Fruit fly (Drosophila melanogaster) whole organism, embryonic: ENCODE data around the gene CG12299.

Experiments
- Asciz ChIP-seq: fragments of 200-800 bp; sonication (Bioruptor generic); optimal IDR thresholded peaks from 2 replicates; lab custom pipeline; 2017; ENCODE audit warnings: missing biosample characterization, mild to moderate bottlenecking, missing genetic modification characterization, missing genetic modification reagents
- Bteb2 ChIP-seq: fragments of 200-800 bp; sonication (Bioruptor generic); optimal IDR thresholded peaks from 2 replicates; lab custom pipeline; 2016; ENCODE audit warnings: missing biosample characterization, missing genetic modification characterization
- CG10267 ChIP-seq: fragments of 200-800 bp; sonication (Bioruptor generic); optimal IDR thresholded peaks from 2 replicates; lab custom pipeline; 2018; ENCODE audit warnings: missing biosample characterization, mild to moderate bottlenecking, missing genetic modification characterization, moderate library complexity
- CG10321 ChIP-seq: fragments of 200-800 bp; sonication (Bioruptor generic); IDR thresholded peaks from 2 replicates; pipeline ENCODE4 v1.3.6; 2022; ENCODE audit warnings: missing biosample characterization, missing genetic modification characterization
- CG11456 ChIP-seq: fragments of 200-800 bp; sonication (Bioruptor generic); IDR thresholded peaks from 3 replicates; pipeline ENCODE4 v1.3.6; 2022; ENCODE audit warnings: missing biosample characterization, missing genetic modification characterization
- CG12391 ChIP-seq: fragments of 200-800 bp; sonication (Bioruptor generic); optimal IDR thresholded peaks from 3 replicates; lab custom pipeline; 2018; ENCODE audit warnings: missing biosample characterization, mild to moderate bottlenecking, missing genetic modification characterization, moderate library complexity
- CG14667 ChIP-seq: fragments of 200-800 bp; sonication (Bioruptor generic); IDR thresholded peaks from 2 replicates; pipeline ENCODE4 v1.3.6; 2022; ENCODE audit warnings: missing biosample characterization, missing genetic modification characterization
- CG14710 ChIP-seq: fragments of 200-800 bp; sonication (Bioruptor generic); optimal IDR thresholded peaks from 3 replicates; lab custom pipeline; 2019; ENCODE audit warnings: missing biosample characterization, mild to moderate bottlenecking, missing genetic modification characterization, moderate library complexity
- CG15269 ChIP-seq: fragments of 200-800 bp; sonication (Bioruptor generic); optimal IDR thresholded peaks from 2 replicates; lab custom pipeline; 2018; ENCODE audit warnings: missing biosample characterization, mild to moderate bottlenecking, missing genetic modification characterization, moderate library complexity
- CG18599 ChIP-seq: fragments of 200-800 bp; sonication (Bioruptor generic); optimal IDR thresholded peaks from 3 replicates; lab custom pipeline; 2017; ENCODE audit warnings: missing biosample characterization, missing genetic modification characterization, mild to moderate bottlenecking, moderate library complexity, missing genetic modification reagents
- CG2116 ChIP-seq: fragments of 200-800 bp; sonication (Bioruptor generic); optimal IDR thresholded peaks from 3 replicates; lab custom pipeline; 2018; ENCODE audit warnings: missing biosample characterization, mild to moderate bottlenecking, missing genetic modification characterization
- CG3407 ChIP-seq: fragments of 200-800 bp; sonication (Bioruptor generic); optimal IDR thresholded peaks from 2 replicates; lab custom pipeline; 2018; ENCODE audit warnings: missing biosample characterization, mild to moderate bottlenecking, missing genetic modification characterization
- CG3838 ChIP-seq: fragments of 200-800 bp; sonication (Bioruptor generic); optimal IDR thresholded peaks from 3 replicates; lab custom pipeline; 2016; ENCODE audit warnings: missing biosample characterization, missing genetic modification characterization
- CG4404 ChIP-seq: fragments of 200-800 bp; sonication (Bioruptor generic); IDR thresholded peaks from 2 replicates; pipeline ENCODE4 v1.3.6; 2022; ENCODE audit warnings: missing biosample characterization, missing genetic modification characterization
- CG4617 ChIP-seq: fragments of 200-800 bp; sonication (Bioruptor generic); optimal IDR thresholded peaks from 3 replicates; lab custom pipeline; 2016; ENCODE audit warnings: missing biosample characterization, missing genetic modification characterization, borderline replicate concordance
- CG5180 ChIP-seq: fragments of 200-800 bp; sonication (Bioruptor generic); optimal IDR thresholded peaks from 3 replicates; lab custom pipeline; 2017; ENCODE audit warnings: missing biosample characterization, missing genetic modification characterization, mild to moderate bottlenecking, moderate library complexity, missing genetic modification reagents
- CG8765 ChIP-seq: fragments of 200-800 bp; sonication (Bioruptor generic); IDR thresholded peaks from 2 replicates; pipeline ENCODE4 v1.3.6; 2022; ENCODE audit warnings: missing biosample characterization, missing genetic modification characterization
- CG8924 ChIP-seq: fragments of 200-800 bp; optimal IDR thresholded peaks from 3 replicates; lab custom pipeline; 2019; ENCODE audit warnings: missing biosample characterization, mild to moderate bottlenecking, missing genetic modification characterization, moderate library complexity
- CG8944 ChIP-seq: fragments of 200-800 bp; sonication (Bioruptor generic); optimal IDR thresholded peaks from 3 replicates; lab custom pipeline; 2016; ENCODE audit warnings: missing biosample characterization, missing genetic modification characterization
- CG9609 ChIP-seq: fragments of 200-800 bp; sonication (Bioruptor generic); optimal IDR thresholded peaks from 3 replicates; lab custom pipeline; 2016; ENCODE audit warnings: missing biosample characterization, missing genetic modification characterization
- Dll ChIP-seq: fragments of 200-800 bp; sonication (Bioruptor generic); IDR thresholded peaks from 4 replicates; pipeline ENCODE4 v1.3.6; 2022; ENCODE audit warnings: missing biosample characterization, missing genetic modification characterization; ENCODE audit not compliant: partially characterized antibody
- MBD-R2 ChIP-seq: fragments of 200-800 bp; sonication (Bioruptor generic); IDR thresholded peaks from 2 replicates; pipeline ENCODE4 v1.3.6; 2022; ENCODE audit warnings: missing biosample characterization, missing genetic modification characterization
- Med ChIP-seq: fragments of 200-800 bp; sonication (Bioruptor generic); peaks from one replicate; lab custom pipeline; 2016; ENCODE audit warnings: missing biosample characterization, missing genetic modification characterization, mild to moderate bottlenecking, inconsistent platforms, moderate library complexity
- Mes4 ChIP-seq: fragments of 200-800 bp; sonication (Bioruptor generic); optimal IDR thresholded peaks from 2 replicates; lab custom pipeline; 2016; ENCODE audit warnings: missing biosample characterization, missing genetic modification characterization
- Nf-YA ChIP-seq: fragments of 200-800 bp; sonication (Bioruptor generic); IDR thresholded peaks from 2 replicates; pipeline ENCODE4 v1.3.6; 2022; ENCODE audit warnings: missing biosample characterization, missing genetic modification characterization
- NfI ChIP-seq: fragments of 200-800 bp; sonication (Bioruptor generic); optimal IDR thresholded peaks from 3 replicates; lab custom pipeline; 2018; ENCODE audit warnings: missing biosample characterization, mild to moderate bottlenecking, missing genetic modification characterization, moderate library complexity
- PHDP ChIP-seq: fragments of 200-800 bp; sonication (Bioruptor generic); optimal IDR thresholded peaks from 3 replicates; lab custom pipeline; 2018; ENCODE audit warnings: missing biosample characterization, mild to moderate bottlenecking, missing genetic modification characterization, moderate library complexity
- Trl ChIP-seq, 3 experiments: fragments of >200 bp in 2 of 3; fragments of 200-800 bp in 1 of 3; sonication (Bioruptor generic) in 1 of 3; optimal IDR thresholded peaks; 2 replicates in 1 of 3; 3 replicates in 2 of 3; lab custom pipeline; 2016 to 2017; ENCODE audit warnings: missing biosample characterization in 1 of 3, missing genetic modification characterization in 1 of 3
- Xbp1 ChIP-seq: fragments of 200-800 bp; sonication (Bioruptor generic); optimal IDR thresholded peaks from 3 replicates; lab custom pipeline; 2016; ENCODE audit warnings: missing biosample characterization, mild to moderate bottlenecking, missing genetic modification characterization
- br ChIP-seq: fragments of >200 bp; optimal IDR thresholded peaks from 2 replicates; lab custom pipeline; 2017
- ci ChIP-seq: fragments of 200-800 bp; sonication (Bioruptor generic); IDR thresholded peaks from 3 replicates; pipeline ENCODE4 v1.3.6; 2022; ENCODE audit warnings: missing biosample characterization, missing genetic modification characterization
- fd64A ChIP-seq: fragments of 200-800 bp; sonication (Bioruptor generic); optimal IDR thresholded peaks from 3 replicates; lab custom pipeline; 2018; ENCODE audit warnings: missing biosample characterization, mild to moderate bottlenecking, missing genetic modification characterization
- grn ChIP-seq: fragments of 200-800 bp; sonication (Bioruptor generic); optimal IDR thresholded peaks from 3 replicates; lab custom pipeline; 2017; ENCODE audit warnings: missing biosample characterization, missing genetic modification characterization
- jigr1 ChIP-seq: fragments of 200-800 bp; sonication (Bioruptor generic); IDR thresholded peaks from 3 replicates; pipeline ENCODE4 v1.3.6; 2022; ENCODE audit warnings: missing biosample characterization, missing genetic modification characterization
- luna ChIP-seq: fragments of 200-800 bp; sonication (Bioruptor generic); optimal IDR thresholded peaks from 2 replicates; lab custom pipeline; 2016; ENCODE audit warnings: missing biosample characterization, missing genetic modification characterization
- nerfin-2 ChIP-seq: fragments of 200-800 bp; sonication (Bioruptor generic); IDR thresholded peaks from 2 replicates; pipeline ENCODE4 v1.3.6; 2022; ENCODE audit warnings: missing biosample characterization, missing genetic modification characterization; ENCODE audit not compliant: partially characterized antibody
- otp ChIP-seq: fragments of 200-800 bp; sonication (Bioruptor generic); IDR thresholded peaks from 3 replicates; pipeline ENCODE4, ENCODE4 v1.3.6; 2022; ENCODE audit warnings: missing biosample characterization, missing genetic modification characterization
- p53 ChIP-seq: fragments of 200-800 bp; sonication (Bioruptor generic); optimal IDR thresholded peaks from 2 replicates; lab custom pipeline; 2016; ENCODE audit warnings: missing biosample characterization, missing genetic modification characterization
- schlank ChIP-seq: fragments of 200-800 bp; sonication (Bioruptor generic); optimal IDR thresholded peaks from 2 replicates; lab custom pipeline; 2018; ENCODE audit warnings: missing biosample characterization, mild to moderate bottlenecking, missing genetic modification characterization
- sens ChIP-seq: fragments of 200-800 bp; sonication (Bioruptor generic); peaks from one replicate; lab custom pipeline; 2016; ENCODE audit warnings: missing biosample characterization, missing genetic modification characterization
- sqz ChIP-seq: fragments of 200-800 bp; sonication (Bioruptor generic); optimal IDR thresholded peaks from 3 replicates; lab custom pipeline; 2018; ENCODE audit warnings: missing biosample characterization, mild to moderate bottlenecking, missing genetic modification characterization
- stwl ChIP-seq: fragments of 200-800 bp; sonication (Bioruptor generic); optimal IDR thresholded peaks from 3 replicates; lab custom pipeline; 2018; ENCODE audit warnings: missing biosample characterization, mild to moderate bottlenecking, missing genetic modification characterization, moderate library complexity
- tgo ChIP-seq: fragments of 200-800 bp; sonication (Bioruptor generic); IDR thresholded peaks from 3 replicates; pipeline ENCODE4 v1.3.6; 2022; ENCODE audit warnings: missing biosample characterization, missing genetic modification characterization
- tin ChIP-seq: fragments of 200-800 bp; sonication (Bioruptor generic); optimal IDR thresholded peaks from 3 replicates; lab custom pipeline; 2016; ENCODE audit warnings: missing biosample characterization, missing genetic modification characterization
- wek ChIP-seq: fragments of 200-800 bp; sonication (Bioruptor generic); optimal IDR thresholded peaks from 3 replicates; lab custom pipeline; 2018; ENCODE audit warnings: missing biosample characterization, mild to moderate bottlenecking, missing genetic modification characterization, moderate library complexity
- yki ChIP-seq: fragments of >200 bp; optimal IDR thresholded peaks from 3 replicates; lab custom pipeline; 2018
- zfh1 ChIP-seq: fragments of 200-800 bp; sonication (Bioruptor generic); IDR thresholded peaks from 3 replicates; pipeline ENCODE4 v1.3.6; 2022; ENCODE audit warnings: missing biosample characterization, missing genetic modification characterization
- zfh2 ChIP-seq: fragments of 200-800 bp; sonication (Bioruptor generic); optimal IDR thresholded peaks from 2 replicates; lab custom pipeline; 2016; ENCODE audit warnings: missing biosample characterization, missing genetic modification characterization

The CG12299 gene

dm6 chr2L:10728751-10729150 lies 8.4 kb upstream of the CG12299 start, which contains the start of gene CG6443 (continued):
- peak; percentile 63 for TF ChIP-seq sens (GFP tag; lab: Kevin White, UChicago)
- TF ChIP-seq, all 482 proteins: peak for 55

- TF ChIP-seq CG14667 (GFP tag; lab: Robert Waterston, UW) (no peak), luna (GFP tag; lab: Kevin White, UChicago) (no peak), jigr1 (no peak), NfI (GFP tag; lab: Kevin White, UChicago) (no peak), zfh2 (GFP tag; lab: Kevin White, UChicago) (no peak), CG12391 (tag; lab: Kevin White, UChicago) (no peak), CG8944 (GFP tag; lab: Kevin White, UChicago) (no peak), CG11456 (no peak), CG8765 (GFP tag; lab: Robert Waterston, UW) (no peak), ci (GFP tag; lab: Robert Waterston, UW) (no peak), CG18599 (GFP tag; lab: Kevin White, UChicago) (no peak), stwl (no peak), zfh1 (no peak), CG2116 (GFP tag; lab: Kevin White, UChicago) (no peak), CG15269 (tag; lab: Kevin White, UChicago) (no peak)
Observed at dm6 chr2L:10729955-10730354, 7.2 kb upstream of the CG12299 start, which contains the start of gene CG17118. Gene CG17118, plus strand, starts transcription at chr2L:10730255.

- peak; percentile 47; the same call in 1 of the 2 replicates for TF ChIP-seq nerfin-2 (GFP tag; lab: Robert Waterston, UW)
- peak; percentile 94 for TF ChIP-seq Dll (GFP tag; lab: Robert Waterston, UW)
- TF ChIP-seq Trl (optimal IDR thresholded peaks at IDR 0.05; lab: Kevin White, UChicago) = no peak
- TF ChIP-seq Trl (GFP tag; optimal IDR thresholded peaks at IDR 0.05; lab: Kevin White, UChicago) = peak; percentile 40
- no peak for TF ChIP-seq CG10321 (GFP tag; lab: Robert Waterston, UW)
- peak; percentile 98 for TF ChIP-seq wek (GFP tag; lab: Kevin White, UChicago)
- no peak for TF ChIP-seq schlank (tag; lab: Kevin White, UChicago)
- TF ChIP-seq Xbp1 (GFP tag; lab: Kevin White, UChicago) = peak; percentile 67
- TF ChIP-seq CG10267 (tag; lab: Kevin White, UChicago) = peak; percentile 58
- TF ChIP-seq CG9609 (GFP tag; lab: Kevin White, UChicago) = peak; percentile 17
- TF ChIP-seq CG4404 = no peak
- no peak for TF ChIP-seq p53 (GFP tag; lab: Kevin White, UChicago)
- TF ChIP-seq fd64A = no peak
- no peak for TF ChIP-seq CG3407
- no peak for TF ChIP-seq CG3838 (GFP tag; lab: Kevin White, UChicago)
- no peak for TF ChIP-seq Nf-YA (GFP tag; lab: Robert Waterston, UW)
- TF ChIP-seq CG12391 (tag; lab: Kevin White, UChicago) = peak; percentile 78
- peak; percentile 85 for TF ChIP-seq CG14710 (tag; lab: Kevin White, UChicago)
- peak; percentile 89 for TF ChIP-seq MBD-R2
- TF ChIP-seq grn (GFP tag; lab: Kevin White, UChicago) = no peak
- TF ChIP-seq CG5180 = no peak
- TF ChIP-seq PHDP (tag; lab: Kevin White, UChicago) = peak; percentile 67
- no peak for TF ChIP-seq CG8924 (tag; lab: Kevin White, UChicago)
- TF ChIP-seq otp (GFP tag; lab: Robert Waterston, UW) = no peak
- TF ChIP-seq tgo (GFP tag; lab: Robert Waterston, UW) = peak; percentile 31; the same call in 1 of the 3 replicates
- no peak for TF ChIP-seq sqz (GFP tag; lab: Kevin White, UChicago)
- no peak for TF ChIP-seq br
- no peak for TF ChIP-seq yki (lab: Kevin White, UChicago)
- no peak for TF ChIP-seq Mes4
- peak; percentile 21 for TF ChIP-seq tin (GFP tag; lab: Kevin White, UChicago)
- peak; percentile 94 for TF ChIP-seq sens (GFP tag; lab: Kevin White, UChicago)
- peak; percentile 39 for TF ChIP-seq Bteb2 (GFP tag; lab: Kevin White, UChicago)
- TF ChIP-seq CG4617 (GFP tag; lab: Kevin White, UChicago) = peak; percentile 64
- TF ChIP-seq Asciz (GFP tag; lab: Kevin White, UChicago) = no peak
- peak; percentile 85 for TF ChIP-seq Med (GFP tag; lab: Kevin White, UChicago)
Observed at dm6 chr2L:10732343-10732808, 4.8 kb upstream of the CG12299 start, which contains the start of the genes EMC3 and Dpy-30L1. Gene EMC3, minus strand, starts transcription at chr2L:10732423. Gene Dpy-30L1, plus strand, starts transcription at chr2L:10732653.
